Fruit fly (Drosophila melanogaster): ENCODE data around the gene CG12288.

CG12288 gene

DNA sequence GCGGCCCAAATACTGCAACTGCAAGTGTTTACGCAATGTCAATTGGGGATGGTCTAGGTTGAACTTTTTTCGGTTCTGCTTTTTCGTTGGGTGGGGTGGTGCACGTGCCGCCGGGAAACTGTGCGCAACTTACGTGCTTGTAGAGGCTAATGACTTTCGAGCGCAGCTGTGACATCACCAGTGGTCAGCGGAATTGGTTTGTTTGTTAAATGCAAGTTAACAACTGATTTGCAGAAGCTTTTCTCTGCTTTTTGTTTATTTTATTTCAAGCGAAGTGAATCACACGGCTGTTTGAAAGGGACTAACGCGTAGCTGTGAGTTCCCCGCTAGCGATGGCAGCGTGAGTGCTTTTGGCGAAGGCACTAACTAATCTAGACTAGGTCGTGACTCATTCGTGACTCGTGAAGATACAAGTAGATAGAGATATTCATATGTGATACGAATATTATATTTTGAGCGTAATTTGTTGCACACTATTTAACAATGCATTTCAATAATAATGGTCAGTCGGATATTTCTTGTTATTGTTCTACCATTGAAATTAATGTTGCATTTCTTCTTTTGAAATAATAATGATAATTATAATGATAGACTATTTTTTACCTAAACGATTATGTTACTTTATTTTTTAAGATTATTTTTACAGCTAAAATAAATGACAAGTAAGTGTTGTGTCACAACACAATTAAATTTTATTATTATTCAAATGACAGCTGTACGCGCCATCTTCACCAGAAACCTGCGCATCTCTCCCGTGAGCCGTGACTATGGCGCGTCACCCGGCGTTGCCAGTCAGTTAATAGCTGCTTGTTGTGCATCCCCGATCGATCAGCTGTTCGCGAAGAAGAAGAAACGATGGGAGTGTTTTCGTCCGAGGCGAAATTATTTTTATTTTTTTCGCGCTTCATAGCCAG is 14.1 kb downstream of the CG12288 start, which contains the start of the genes osi and tweek (continued):
- peak; percentile 53 for TF ChIP-seq CG4424 (GFP tag; optimal IDR thresholded peaks at IDR 0.05)
- peak; percentile 90 for TF ChIP-seq Dll (GFP tag; IDR thresholded peaks at IDR 0.05; ENCODE audit: partially characterized antibody)
- no peak for TF ChIP-seq schlank (tag; optimal IDR thresholded peaks at IDR 0.05)
- peak; percentile 54 for TF ChIP-seq CG10543 (GFP tag; optimal IDR thresholded peaks at IDR 0.05)
- peak; percentile 36 for TF ChIP-seq chn (GFP tag; optimal IDR thresholded peaks at IDR 0.05)
- no peak for TF ChIP-seq gcm2 (GFP tag; optimal IDR thresholded peaks at IDR 0.05)
- TF ChIP-seq CG31441 (GFP tag; IDR thresholded peaks at IDR 0.05), result no peak; the same call in 1 of the 2 replicates
- TF ChIP-seq CG11456 (GFP tag; IDR thresholded peaks at IDR 0.05), result peak; percentile 68; the same call in 2 of the 3 replicates
- TF ChIP-seq sob (GFP tag; IDR thresholded peaks at IDR 0.05), result 0 out of 2 replicates have a peak, but pooled peaks have one; percentile 52
- no peak for TF ChIP-seq Tbp (GFP tag; optimal IDR thresholded peaks at IDR 0.05)
- no peak for TF ChIP-seq CG17186 (GFP tag; optimal IDR thresholded peaks at IDR 0.05)
- TF ChIP-seq Atf3 (GFP tag; optimal IDR thresholded peaks at IDR 0.05), result no peak
- peak; percentile 69 for TF ChIP-seq Sry-β (GFP tag; optimal IDR thresholded peaks at IDR 0.05)
- TF ChIP-seq CG14441 (GFP tag; IDR thresholded peaks at IDR 0.05), result peak; percentile 30; the same call in 1 of the 2 replicates
- TF ChIP-seq CG7963 (GFP tag; IDR thresholded peaks at IDR 0.05; ENCODE audit: partially characterized antibody), result peak; percentile 84
- peak; percentile 48 for TF ChIP-seq Oli (tag; optimal IDR thresholded peaks at IDR 0.05)
- 0 out of 2 replicates have a peak, but pooled peaks have one; percentile 16 for TF ChIP-seq Ada2b (GFP tag; IDR thresholded peaks at IDR 0.05)
- TF ChIP-seq al (GFP tag; IDR thresholded peaks at IDR 0.05), result peak; percentile 42
- TF ChIP-seq pho (GFP tag; optimal IDR thresholded peaks at IDR 0.05), result peak; percentile 41
- TF ChIP-seq oc (tag; optimal IDR thresholded peaks at IDR 0.05), result no peak
- no peak for TF ChIP-seq ase (GFP tag; IDR thresholded peaks at IDR 0.05)
- peak; percentile 81 for TF ChIP-seq CoRest (tag; optimal IDR thresholded peaks at IDR 0.05)
- TF ChIP-seq klu (GFP tag; IDR thresholded peaks at IDR 0.05), result peak; percentile 44; the same call in 1 of the 2 replicates
- TF ChIP-seq CG2202 (tag; optimal IDR thresholded peaks at IDR 0.05), result no peak
- TF ChIP-seq ERR (GFP tag; optimal IDR thresholded peaks at IDR 0.05), result no peak
- TF ChIP-seq CG9797 (GFP tag; optimal IDR thresholded peaks at IDR 0.05), result peak; percentile 50
- TF ChIP-seq CG18599 (GFP tag; optimal IDR thresholded peaks at IDR 0.05), result peak; percentile 48
- peak; percentile 47 for TF ChIP-seq CG4820 (GFP tag; optimal IDR thresholded peaks at IDR 0.05)

DNA sequence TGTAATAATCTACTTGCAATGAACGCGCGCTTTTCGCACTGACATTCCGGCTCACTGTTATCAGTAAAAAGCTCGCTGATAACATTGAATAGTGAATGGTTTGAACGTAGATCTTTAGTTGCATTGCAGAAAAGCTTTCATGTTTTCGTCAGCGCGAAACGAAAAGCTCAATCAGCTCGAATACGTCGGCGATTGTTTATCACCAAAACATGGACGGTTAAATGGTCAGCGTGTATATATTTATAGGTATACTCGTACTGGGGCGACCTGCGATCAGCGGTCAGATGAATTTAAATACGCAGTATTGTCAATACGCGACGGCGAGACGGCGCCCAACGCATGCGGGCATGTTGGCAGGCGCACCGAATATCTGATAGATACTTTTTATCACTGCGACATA is 15.6 kb downstream of the CG12288 start:
- peak; percentile 51 for TF ChIP-seq ftz-f1 (GFP tag; optimal IDR thresholded peaks at IDR 0.05)
- peak; percentile 92; the same call in 2 of the 3 replicates for TF ChIP-seq CG2199 (GFP tag; IDR thresholded peaks at IDR 0.05)
- TF ChIP-seq CG10543 (GFP tag; optimal IDR thresholded peaks at IDR 0.05), result peak; percentile 47
- TF ChIP-seq E2f2 (GFP tag; IDR thresholded peaks at IDR 0.05), result 0 out of 2 replicates have a peak, but pooled peaks have one; percentile 19
- TF ChIP-seq CG32767 (GFP tag; IDR thresholded peaks at IDR 0.05), result peak; percentile 50; the same call in 1 of the 2 replicates
- TF ChIP-seq vnd (GFP tag; IDR thresholded peaks at IDR 0.05; ENCODE audit: partially characterized antibody), result no peak
- peak; percentile 1 for TF ChIP-seq CG34376 (GFP tag; optimal IDR thresholded peaks at IDR 0.05)
- TF ChIP-seq Six4 (GFP tag; optimal IDR thresholded peaks at IDR 0.05), result no peak
- no peak for TF ChIP-seq CG11695 (GFP tag; IDR thresholded peaks at IDR 0.05)
- TF ChIP-seq CG8290 (GFP tag; optimal IDR thresholded peaks at IDR 0.05), result no peak
- peak in 1 of 2 experiments; percentile 45 for TF ChIP-seq CG8290 (tag; optimal IDR thresholded peaks at IDR 0.05)
- TF ChIP-seq CG8281 (tag; optimal IDR thresholded peaks at IDR 0.05), result peak; percentile 3
- no peak for TF ChIP-seq btn (GFP tag; optimal IDR thresholded peaks at IDR 0.05)
- peak; percentile 93 for TF ChIP-seq chinmo (GFP tag; IDR thresholded peaks at IDR 0.05; ENCODE audit: partially characterized antibody)
- TF ChIP-seq lab (GFP tag; optimal IDR thresholded peaks at IDR 0.05), result peak; percentile 15
- TF ChIP-seq abd-A (tag; optimal IDR thresholded peaks at IDR 0.05), result peak; percentile 21
- peak; percentile 65 for TF ChIP-seq Med (GFP tag)
- 0 out of 3 replicates have a peak, but pooled peaks have one; percentile 28 for TF ChIP-seq Dbx (GFP tag; IDR thresholded peaks at IDR 0.05)
- TF ChIP-seq gro (GFP tag; optimal IDR thresholded peaks at IDR 0.05), result no peak
- peak; percentile 16 for TF ChIP-seq BtbVII (GFP tag; optimal IDR thresholded peaks at IDR 0.05)
- TF ChIP-seq tap (tag; optimal IDR thresholded peaks at IDR 0.05), result no peak
- peak in 1 of 2 experiments; percentile 45 for TF ChIP-seq Hr78 (GFP tag; optimal IDR thresholded peaks at IDR 0.05)

All from whole organism, embryonic.